Fruit fly (Drosophila melanogaster) whole organism, prepupa: Measurements from ENCODE around the gene cerv.

ENCODE experiments used
- CG15336 ChIP-seq: fragments of 200-800 bp; sonication (Bioruptor generic); IDR thresholded peaks from 2 replicates; pipeline ENCODE4 v1.3.6; 2022; ENCODE audit warnings: missing biosample characterization, missing genetic modification characterization
- CG3919 ChIP-seq: fragments of 200-800 bp; sonication (Bioruptor generic); optimal IDR thresholded peaks from 3 replicates; lab custom pipeline; 2016; ENCODE audit warnings: missing biosample characterization, missing genetic modification characterization
- CG8119 ChIP-seq: fragments of 200-800 bp; sonication (Bioruptor generic); IDR thresholded peaks from 3 replicates; pipeline ENCODE4 v1.3.6; 2022; ENCODE audit warnings: missing biosample characterization, missing genetic modification characterization
- Hr4 ChIP-seq: fragments of 200-800 bp; sonication (Bioruptor generic); optimal IDR thresholded peaks from 3 replicates; lab custom pipeline; 2016; ENCODE audit warnings: missing biosample characterization, missing genetic modification characterization
- Lpt ChIP-seq: fragments of 200-800 bp; sonication (Bioruptor generic); optimal IDR thresholded peaks from 3 replicates; lab custom pipeline; 2016; ENCODE audit warnings: missing biosample characterization, missing genetic modification characterization
- OdsH ChIP-seq: fragments of 200-800 bp; sonication (Bioruptor generic); optimal IDR thresholded peaks from 3 replicates; lab custom pipeline; 2016; ENCODE audit warnings: missing biosample characterization, missing genetic modification characterization
- Sox15 ChIP-seq: fragments of 200-800 bp; sonication (Bioruptor generic); optimal IDR thresholded peaks from 3 replicates; lab custom pipeline; 2016; ENCODE audit warnings: missing biosample characterization, missing genetic modification characterization
- achi ChIP-seq: fragments of 200-800 bp; sonication (Bioruptor generic); optimal IDR thresholded peaks from 3 replicates; lab custom pipeline; 2016; ENCODE audit warnings: missing biosample characterization, missing genetic modification characterization
- net ChIP-seq: fragments of 200-800 bp; sonication (Bioruptor generic); optimal IDR thresholded peaks from 3 replicates; lab custom pipeline; 2016; ENCODE audit warnings: missing biosample characterization, missing genetic modification characterization
- ss ChIP-seq, 2 experiments: fragments of 200-800 bp; sonication (Bioruptor generic); optimal IDR thresholded peaks; 2 replicates in 1 of 2; 3 replicates in 1 of 2; lab custom pipeline; 2017 to 2018; ENCODE audit warnings: mild to moderate bottlenecking in 2 of 2, missing biosample characterization in 2 of 2, missing genetic modification characterization in 2 of 2, moderate library complexity in 1 of 2
- svp ChIP-seq: fragments of 200-800 bp; sonication (Bioruptor generic); peaks from one replicate; lab custom pipeline; 2016; ENCODE audit warnings: missing biosample characterization, missing genetic modification characterization

dm6 chrX:15549055-15549454, 28.9 kb downstream of the cerv start:
- peak; percentile 60 for TF ChIP-seq achi (GFP tag; lab: Kevin White, UChicago)
- TF ChIP-seq Lpt = peak; percentile 41
- peak; percentile 55 for TF ChIP-seq CG3919 (GFP tag; lab: Kevin White, UChicago)
- TF ChIP-seq Hr4 (GFP tag; lab: Kevin White, UChicago) = peak; percentile 76
- TF ChIP-seq svp = peak; percentile 80
- TF ChIP-seq net (GFP tag; lab: Kevin White, UChicago) = peak; percentile 61
- TF ChIP-seq Sox15 (GFP tag; lab: Kevin White, UChicago) = peak; percentile 26
- peak; percentile 65 for TF ChIP-seq OdsH (GFP tag; lab: Kevin White, UChicago)
- no peak for TF ChIP-seq ss (GFP tag; optimal IDR thresholded peaks at IDR 0.05; lab: Kevin White, UChicago)
- TF ChIP-seq CG15336 (GFP tag; lab: Robert Waterston, UW) = peak; percentile 77
- TF ChIP-seq CG8119 (GFP tag; lab: Robert Waterston, UW) = peak; percentile 83
